Fruit fly (Drosophila melanogaster) Kc167 (cell line): Measurements from ENCODE around the gene Ugt35D1.

ENCODE experiments used
- Myc ChIP-seq: fragments of >200 bp; optimal IDR thresholded peaks from 2 replicates; lab custom pipeline; 2017; ENCODE audit warnings: missing external identifiers
- Sin3A ChIP-seq: fragments of >200 bp; optimal IDR thresholded peaks from 2 replicates; lab custom pipeline; 2018; ENCODE audit warnings: missing external identifiers
- h ChIP-seq: fragments of >200 bp; optimal IDR thresholded peaks from 3 replicates; lab custom pipeline; 2018; ENCODE audit warnings: missing external identifiers
- insv ChIP-seq: fragments of >200 bp; optimal IDR thresholded peaks from 3 replicates; lab custom pipeline; 2018; ENCODE audit warnings: missing external identifiers
- psq ChIP-seq: fragments of >200 bp; optimal IDR thresholded peaks from 2 replicates; lab custom pipeline; 2017; ENCODE audit warnings: missing external identifiers
- ttk ChIP-seq: sonication (Bioruptor generic); optimal IDR thresholded peaks from 2 replicates; lab custom pipeline; 2017; ENCODE audit warnings: missing external identifiers

The Ugt35D1 gene

DNA sequence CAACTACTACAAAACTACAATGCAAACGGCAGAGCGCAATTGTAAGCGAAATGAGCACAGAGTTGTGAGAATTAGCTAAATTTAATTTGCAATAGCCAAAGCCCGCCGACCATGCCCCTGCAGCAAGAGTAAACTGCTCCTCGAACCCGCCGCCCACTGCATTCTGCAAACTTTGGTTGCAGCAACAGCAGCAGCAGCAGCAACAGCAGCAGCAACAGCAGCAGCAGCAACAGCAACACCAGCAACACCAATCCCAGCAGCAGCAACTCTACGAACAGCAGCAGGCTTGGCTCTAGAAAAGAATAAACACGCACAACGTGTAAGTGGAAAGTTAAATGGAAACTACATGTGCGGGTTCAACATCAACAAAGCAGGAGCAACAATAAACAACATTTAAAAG is 24.9 kb downstream of the Ugt35D1 start:
- TF ChIP-seq insv (no peak), ttk (lab: Kevin White, UChicago) (no peak), h (no peak), Sin3A (lab: Kevin White, UChicago) (no peak), Myc (lab: Kevin White, UChicago) (no peak), psq (lab: Kevin White, UChicago) (no peak)

DNA sequence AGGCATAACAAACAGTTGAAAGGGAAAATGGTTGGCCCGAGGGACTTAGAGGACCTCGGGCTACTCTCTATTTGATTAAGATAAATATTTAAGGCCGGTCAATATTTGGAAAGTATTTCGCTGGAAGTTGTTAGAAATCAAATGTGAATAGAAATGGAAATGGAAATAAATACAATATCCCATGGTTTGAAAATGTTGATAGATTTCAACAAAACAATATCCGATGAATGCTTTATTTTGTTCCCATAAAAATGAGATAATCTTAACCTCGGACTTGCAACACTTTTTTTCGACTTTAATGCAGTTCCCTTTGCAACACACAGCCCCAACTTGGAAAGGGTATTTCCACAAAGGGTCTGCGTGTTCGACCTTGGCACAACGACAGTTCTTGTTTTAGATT is 26.1 kb downstream of the Ugt35D1 start:
- TF ChIP-seq psq (lab: Kevin White, UChicago) (no peak), h (no peak), insv (no peak), Sin3A (lab: Kevin White, UChicago) (no peak), Myc (lab: Kevin White, UChicago) (no peak), ttk (lab: Kevin White, UChicago) (no peak)

DNA sequence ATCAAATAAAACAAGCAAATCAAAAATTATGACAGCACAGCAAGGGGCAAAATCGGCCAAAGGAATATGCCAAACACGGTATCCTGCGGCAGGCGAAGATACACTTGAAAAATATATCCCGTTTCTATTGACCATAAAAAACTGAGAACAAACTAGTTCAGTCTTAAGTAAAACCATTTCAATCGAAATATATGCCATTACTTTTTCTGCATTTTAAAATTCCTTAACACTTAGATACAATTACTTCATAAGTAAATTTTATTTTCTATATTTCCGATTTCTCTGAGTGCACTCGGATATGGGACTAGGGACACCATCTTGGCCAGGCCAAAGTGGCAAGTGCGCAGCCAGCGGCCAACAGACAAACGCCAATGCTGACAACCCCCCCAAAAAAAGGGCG is 31.5 kb downstream of the Ugt35D1 start:
- TF ChIP-seq h (no peak), insv (no peak), Myc (lab: Kevin White, UChicago) (no peak), psq (lab: Kevin White, UChicago) (no peak), Sin3A (lab: Kevin White, UChicago) (no peak), ttk (lab: Kevin White, UChicago) (no peak)

DNA sequence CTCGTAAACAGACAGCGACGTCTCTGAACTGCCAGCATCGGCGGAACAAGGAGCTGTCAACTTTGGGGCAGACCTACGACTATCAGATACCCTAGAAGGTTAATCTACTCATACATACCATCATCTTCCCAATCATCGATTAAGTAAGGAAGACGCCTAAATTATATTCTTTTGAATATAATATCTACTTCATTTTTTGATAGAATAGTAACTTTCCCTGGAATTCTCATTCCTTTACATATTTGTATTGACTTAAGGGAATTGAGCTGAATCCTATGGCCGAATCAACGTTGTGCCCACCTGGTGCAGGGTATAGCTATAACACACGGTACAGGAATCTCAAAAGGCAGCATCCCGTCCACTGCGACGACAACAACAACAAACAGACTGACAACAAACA is 48.4 kb downstream of the Ugt35D1 start:
- TF ChIP-seq psq (lab: Kevin White, UChicago) (no peak), ttk (lab: Kevin White, UChicago) (no peak), h (no peak), Myc (lab: Kevin White, UChicago) (no peak), insv (no peak), Sin3A (lab: Kevin White, UChicago) (no peak)

DNA sequence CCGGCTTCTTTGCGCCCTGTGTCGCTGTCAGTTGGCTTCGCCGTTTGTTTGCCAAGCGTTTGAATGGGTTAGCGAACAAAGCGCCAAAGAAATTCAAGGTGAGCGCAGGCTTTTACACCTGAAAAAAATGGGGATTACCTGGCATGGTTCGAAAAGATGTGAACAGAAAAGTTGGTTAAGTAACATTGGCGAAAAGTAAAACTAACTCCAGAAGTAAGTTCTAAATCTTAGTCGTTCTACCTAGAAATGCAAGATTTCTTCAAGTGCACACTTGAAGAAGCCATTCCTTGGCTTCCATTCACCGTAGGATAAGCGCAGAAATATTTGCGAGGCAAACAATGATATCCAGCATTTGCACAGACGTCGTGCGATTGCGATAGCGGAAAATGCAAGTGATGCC is 49.5 kb downstream of the Ugt35D1 start:
- TF ChIP-seq h, result no peak
- TF ChIP-seq psq (lab: Kevin White, UChicago), result no peak
